Worm (Caenorhabditis elegans) whole organism, L1 larva: ENCODE data around the gene cpr-2.

Experiments
- ama-1 ChIP-seq: fragments of 150-350 bp; optimal IDR thresholded peaks from 2 replicates; lab custom pipeline; 2014
- ceh-82 ChIP-seq, 3 experiments: fragments of 150-350 bp in 1 of 3; sonication (generic microtip) in 2 of 3; optimal IDR thresholded peaks; 2 replicates each; lab custom pipeline; 2014 to 2017; ENCODE audit warnings: missing biosample characterization in 3 of 3, missing genetic modification characterization in 3 of 3
- ceh-90 ChIP-seq: sonication (generic microtip); optimal IDR thresholded peaks from 2 replicates; lab custom pipeline; 2016; ENCODE audit warnings: missing genetic modification characterization, missing compliant biosample characterization
- dpl-1 ChIP-seq, 3 experiments: fragments of 150-350 bp in 2 of 3; sonication (generic microtip) in 1 of 3; optimal IDR thresholded peaks; 2 replicates each; lab custom pipeline; 2014 to 2017; ENCODE audit warnings: missing biosample characterization in 3 of 3, missing genetic modification characterization in 3 of 3, missing genetic modification reagents in 3 of 3
- efl-1 ChIP-seq, 4 experiments: fragments of 150-350 bp; optimal IDR thresholded peaks in 3 of 4; peaks in 1 of 4; 1 replicate in 1 of 4; 2 replicates in 3 of 4; lab custom pipeline; 2014; ENCODE audit warnings: missing biosample characterization in 2 of 4, missing genetic modification characterization in 2 of 4, missing genetic modification reagents in 2 of 4
- egl-27 ChIP-seq, 2 experiments: fragments of 150-350 bp in 1 of 2; sonication (generic microtip); optimal IDR thresholded peaks; 3 replicates each; lab custom pipeline; 2017 to 2018; ENCODE audit warnings: missing biosample characterization in 2 of 2, missing genetic modification characterization in 2 of 2, missing genetic modification reagents in 2 of 2
- elt-2 ChIP-seq: sonication (generic microtip); optimal IDR thresholded peaks from 2 replicates; lab custom pipeline; 2016; ENCODE audit warnings: missing genetic modification characterization, mild to moderate bottlenecking, inconsistent platforms, missing compliant biosample characterization, missing genetic modification reagents
- ets-5 ChIP-seq: fragments of 200-800 bp; sonication (Bioruptor generic); IDR thresholded peaks from 2 replicates; pipeline ENCODE4 v1.3.6; 2022; ENCODE audit warnings: missing genetic modification characterization, missing compliant biosample characterization
- fkh-4 ChIP-seq: sonication (generic microtip); optimal IDR thresholded peaks from 2 replicates; lab custom pipeline; 2016; ENCODE audit warnings: missing compliant biosample characterization, missing genetic modification characterization, borderline replicate concordance
- fkh-8 ChIP-seq: sonication (generic microtip); optimal IDR thresholded peaks from 2 replicates; lab custom pipeline; 2016; ENCODE audit warnings: mild to moderate bottlenecking, missing genetic modification characterization, missing compliant biosample characterization
- hlh-4 ChIP-seq: sonication (generic microtip); optimal IDR thresholded peaks from 2 replicates; lab custom pipeline; 2016; ENCODE audit warnings: mild to moderate bottlenecking, missing genetic modification characterization, missing compliant biosample characterization
- isw-1 ChIP-seq: fragments of 200-800 bp; sonication (Bioruptor generic); IDR thresholded peaks from 2 replicates; pipeline ENCODE4 v1.3.6; 2022; ENCODE audit warnings: missing genetic modification characterization, missing compliant biosample characterization
- lin-13 ChIP-seq: fragments of 150-350 bp; optimal IDR thresholded peaks from 2 replicates; lab custom pipeline; 2014; ENCODE audit warnings: missing biosample characterization, missing genetic modification reagents, missing genetic modification characterization
- lin-14 ChIP-seq: fragments of 200-800 bp; sonication (Bioruptor generic); optimal IDR thresholded peaks from 2 replicates; lab custom pipeline; 2018; ENCODE audit warnings: mild to moderate bottlenecking, missing genetic modification characterization, moderate library complexity, missing compliant biosample characterization
- lin-35 ChIP-seq, 2 experiments: fragments of 150-350 bp; optimal IDR thresholded peaks; 2 replicates each; lab custom pipeline; 2014; ENCODE audit warnings: missing biosample characterization in 2 of 2, missing genetic modification characterization in 2 of 2, missing genetic modification reagents in 2 of 2
- mab-9 ChIP-seq: fragments of 200-800 bp; sonication (Bioruptor generic); IDR thresholded peaks from 2 replicates; pipeline ENCODE4 v1.3.6; 2022; ENCODE audit warnings: missing genetic modification reagents, missing genetic modification characterization, missing compliant biosample characterization
- mdl-1 ChIP-seq, 2 experiments: fragments of 150-350 bp; optimal IDR thresholded peaks; 2 replicates each; lab custom pipeline; 2014 to 2017; ENCODE audit warnings: missing biosample characterization in 2 of 2, missing genetic modification characterization in 2 of 2, inconsistent platforms in 1 of 2
- nhr-11 ChIP-seq: fragments of 150-350 bp; optimal IDR thresholded peaks from 2 replicates; lab custom pipeline; 2014; ENCODE audit warnings: missing biosample characterization, missing genetic modification characterization
- nhr-12 ChIP-seq: sonication (generic microtip); optimal IDR thresholded peaks from 2 replicates; lab custom pipeline; 2017; ENCODE audit warnings: missing biosample characterization, missing genetic modification characterization
- nhr-85 ChIP-seq: sonication (generic microtip); peaks from one replicate; lab custom pipeline; 2016; ENCODE audit warnings: missing genetic modification characterization, inconsistent platforms, missing compliant biosample characterization
- nhr-90 ChIP-seq: sonication (generic microtip); optimal IDR thresholded peaks from 2 replicates; lab custom pipeline; 2016; ENCODE audit warnings: mild to moderate bottlenecking, missing genetic modification characterization, missing compliant biosample characterization; ENCODE audit not compliant: poor library complexity
- rnt-1 ChIP-seq: sonication (generic microtip); optimal IDR thresholded peaks from 2 replicates; lab custom pipeline; 2016; ENCODE audit warnings: mild to moderate bottlenecking, missing genetic modification characterization, moderate library complexity, missing compliant biosample characterization
- skn-1 ChIP-seq: fragments of 150-350 bp; optimal IDR thresholded peaks from 2 replicates; lab custom pipeline; 2014; ENCODE audit warnings: missing biosample characterization, missing genetic modification characterization
- snpc-4 ChIP-seq: fragments of 150-350 bp; optimal IDR thresholded peaks from 2 replicates; lab custom pipeline; 2014; ENCODE audit warnings: missing biosample characterization, missing genetic modification characterization
- sptf-1 ChIP-seq: fragments of 150-350 bp; optimal IDR thresholded peaks from 2 replicates; lab custom pipeline; 2014; ENCODE audit warnings: missing biosample characterization, missing genetic modification characterization
- swsn-7 ChIP-seq: sonication (generic microtip); optimal IDR thresholded peaks from 2 replicates; lab custom pipeline; 2016; ENCODE audit warnings: missing genetic modification characterization, missing compliant biosample characterization
- tbx-2 ChIP-seq: sonication (generic microtip); optimal IDR thresholded peaks from 2 replicates; lab custom pipeline; 2016; ENCODE audit warnings: missing genetic modification characterization, missing compliant biosample characterization
- unc-62 ChIP-seq: fragments of 150-350 bp; optimal IDR thresholded peaks from 2 replicates; lab custom pipeline; 2014; ENCODE audit warnings: missing biosample characterization, missing genetic modification reagents, missing genetic modification characterization
- unc-86 ChIP-seq: sonication (generic microtip); optimal IDR thresholded peaks from 2 replicates; lab custom pipeline; 2016; ENCODE audit warnings: missing genetic modification characterization, missing compliant biosample characterization
- unc-98 ChIP-seq: fragments of 200-800 bp; sonication (Bioruptor generic); IDR thresholded peaks from 2 replicates; pipeline ENCODE4 v1.3.6; 2022; ENCODE audit warnings: missing genetic modification characterization, missing compliant biosample characterization
- xbp-1 ChIP-seq: sonication (generic microtip); optimal IDR thresholded peaks from 2 replicates; lab custom pipeline; 2016; ENCODE audit warnings: missing genetic modification characterization, missing compliant biosample characterization
- zag-1 ChIP-seq: fragments of 150-350 bp; optimal IDR thresholded peaks from 2 replicates; lab custom pipeline; 2014; ENCODE audit warnings: missing biosample characterization, missing genetic modification characterization
- ztf-11 ChIP-seq, 2 experiments: sonication (generic microtip); optimal IDR thresholded peaks; 2 replicates each; lab custom pipeline; 2016 to 2017; ENCODE audit warnings: missing genetic modification characterization in 2 of 2, missing biosample characterization in 1 of 2, missing compliant biosample characterization in 1 of 2

cpr-2 gene

ce11 chrV:16575900-16576299, 42.0 kb upstream of the cpr-2 start, which contains the start of gene str-151:
str-151 (plus strand) TSS chrV:16576200.
- TF ChIP-seq efl-1 (optimal IDR thresholded peaks at IDR 0.05; lab: Kevin White, UChicago), result no peak
- peak in 1 of 2 experiments; percentile 4 for TF ChIP-seq efl-1 (GFP tag; optimal IDR thresholded peaks at IDR 0.05 in 1 of 2; lab: Kevin White, UChicago)
- no peak for TF ChIP-seq swsn-7 (tag; lab: Kevin White, UChicago)

- no peak for TF ChIP-seq ceh-82 (tag; optimal IDR thresholded peaks at IDR 0.05; lab: Kevin White, UChicago)
- TF ChIP-seq unc-62, result no peak
- no peak for TF ChIP-seq efl-1 (optimal IDR thresholded peaks at IDR 0.05; lab: Kevin White, UChicago)
- TF ChIP-seq efl-1 (GFP tag; optimal IDR thresholded peaks at IDR 0.05 in 1 of 2; lab: Kevin White, UChicago), result peak in 1 of 2 experiments; percentile 53
- TF ChIP-seq dpl-1 (GFP tag; optimal IDR thresholded peaks at IDR 0.05; lab: Kevin White, UChicago), result no peak
- TF ChIP-seq fkh-8, result no peak
- TF ChIP-seq, all 84 proteins: peak for 1
Measured at ce11 chrV:16573168-16573567, 39.3 kb upstream of the cpr-2 start, which contains the start of gene str-149. str-149 (plus strand) TSS chrV:16573468.

DNA sequence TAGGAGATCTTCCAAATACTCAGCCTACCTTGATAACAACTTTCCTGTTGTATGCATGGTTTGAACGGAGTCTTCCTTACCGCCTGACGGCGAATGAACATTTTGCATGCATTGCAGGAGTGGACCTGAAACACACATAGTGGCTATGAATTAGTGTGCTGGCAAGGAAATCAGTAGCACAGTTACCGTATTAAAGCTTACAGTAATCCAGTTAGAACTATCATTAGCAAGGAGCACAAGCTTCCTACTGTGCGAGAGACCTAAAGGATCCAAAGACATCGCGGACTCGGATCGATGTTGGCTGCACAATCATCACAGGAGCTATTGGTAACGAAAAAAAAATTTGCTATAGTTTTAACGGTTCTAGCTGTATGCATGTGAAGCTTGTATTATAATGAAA, 36.8 kb upstream of the cpr-2 start, which contains the start of gene nhr-233:
TSS of gene nhr-233 (minus strand) at position 101 of the 400 bp plus-strand sequence.
- TF ChIP-seq ceh-90 (tag; lab: Kevin White, UChicago) (no peak), lin-35 (GFP tag; optimal IDR thresholded peaks at IDR 0.05; lab: Kevin White, UChicago) (no peak), nhr-85 (tag; lab: Kevin White, UChicago) (no peak), lin-14 (GFP tag; lab: Kevin White, UChicago) (no peak), nhr-11 (no peak), snpc-4 (no peak), ceh-82 (tag; optimal IDR thresholded peaks at IDR 0.05; lab: Kevin White, UChicago) (no peak), unc-98 (GFP tag; lab: Robert Waterston, UW) (no peak), sptf-1 (tag; lab: Kevin White, UChicago) (no peak), nhr-90 (no peak), fkh-4 (tag; lab: Kevin White, UChicago) (no peak), rnt-1 (tag; lab: Kevin White, UChicago) (no peak), zag-1 (tag; lab: Kevin White, UChicago) (no peak), unc-86 (no peak), hlh-4 (no peak), xbp-1 (tag; lab: Kevin White, UChicago) (no peak), skn-1 (tag; lab: Kevin White, UChicago) (no peak)

DNA sequence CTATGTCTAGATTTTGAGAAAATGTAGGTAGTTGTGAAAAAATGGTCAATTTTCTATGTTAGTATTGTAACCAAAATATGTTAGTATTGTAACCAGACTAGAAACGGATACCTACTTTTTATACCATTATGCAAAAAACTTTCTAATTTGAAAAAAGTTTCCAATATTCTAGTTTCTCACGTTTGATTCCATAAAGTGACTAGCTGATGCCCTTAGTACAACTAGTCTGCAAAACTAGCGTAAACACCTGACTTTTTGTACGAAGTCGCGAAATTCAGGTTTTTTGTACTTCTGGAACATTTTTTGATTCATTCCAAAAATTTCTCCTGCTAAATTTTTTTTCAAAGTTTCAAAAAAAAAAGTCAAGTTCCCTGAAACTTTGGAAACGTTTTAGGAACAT, 34.2 kb upstream of the cpr-2 start:
- TF ChIP-seq xbp-1 (tag; lab: Kevin White, UChicago), result no peak
- no peak for TF ChIP-seq fkh-8
- TF ChIP-seq egl-27 (tag; optimal IDR thresholded peaks at IDR 0.05; lab: Kevin White, UChicago), result no peak
- no peak for TF ChIP-seq lin-13 (GFP tag; lab: Kevin White, UChicago)

DNA sequence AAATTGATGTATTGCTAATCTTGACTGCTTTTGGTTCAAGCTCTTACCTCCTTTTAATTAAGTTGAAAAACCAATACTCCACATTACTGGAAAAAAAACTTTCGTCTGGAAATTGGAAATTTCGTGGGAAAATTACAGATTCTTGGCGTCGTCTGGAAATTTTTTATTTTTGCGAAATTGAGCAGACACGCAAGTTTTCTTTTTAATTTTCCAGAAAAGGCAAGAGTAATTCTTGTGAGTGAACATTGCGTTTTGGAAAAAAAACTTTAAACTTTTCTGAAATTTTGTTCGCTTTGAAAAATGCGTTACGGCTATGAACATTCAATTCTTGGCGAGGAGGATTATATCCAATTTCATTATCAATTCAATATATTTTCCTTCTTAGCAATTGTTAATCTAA, 31.7 kb upstream of the cpr-2 start, which contains the start of gene sru-45:
TSS of gene sru-45 (plus strand) at position 301 of the 400 bp plus-strand sequence.
- TF ChIP-seq mdl-1 (tag; optimal IDR thresholded peaks at IDR 0.05; lab: Kevin White, UChicago) (no peak), xbp-1 (tag; lab: Kevin White, UChicago) (no peak), isw-1 (GFP tag; lab: Robert Waterston, UW) (no peak), nhr-12 (tag; lab: Kevin White, UChicago) (no peak), ets-5 (GFP tag; lab: Robert Waterston, UW) (no peak)

ce11 chrV:16552929-16553328, 19.0 kb upstream of the cpr-2 start, which contains the start of gene Y32B12B.4:
Y32B12B.4 (plus strand) TSS chrV:16553327.
- TF ChIP-seq mab-9 (peak; percentile 24; the same call in 1 of the 2 replicates), ztf-11 (tag; optimal IDR thresholded peaks at IDR 0.05; lab: Kevin White, UChicago) (peak in 1 of 2 experiments; percentile 26), rnt-1 (tag; lab: Kevin White, UChicago) (peak; percentile 49), fkh-4 (tag; lab: Kevin White, UChicago) (no peak), unc-98 (GFP tag; lab: Robert Waterston, UW) (peak; percentile 72), ama-1 (lab: Kevin White, UChicago) (no peak), elt-2 (tag; lab: Kevin White, UChicago) (no peak), tbx-2 (tag; lab: Kevin White, UChicago) (peak; percentile 3)
